Worm (Caenorhabditis elegans): Measurements from ENCODE around the gene F58B4.7.

ce11 chrV:10954832-10955231 is 31.7 kb upstream of the F58B4.7 start, which contains the start of gene F17C11.6:
- TF ChIP-seq unc-39 (tag; optimal IDR thresholded peaks at IDR 0.05) (no peak), ama-1 (optimal IDR thresholded peaks at IDR 0.05) (no peak), egl-27 (tag; optimal IDR thresholded peaks at IDR 0.05) (no peak), hlh-30 (tag; optimal IDR thresholded peaks at IDR 0.05; ENCODE audit: insufficient read depth) (no peak), ztf-11 (tag; optimal IDR thresholded peaks at IDR 0.05) (no peak), snpc-4 (tag; optimal IDR thresholded peaks at IDR 0.05) (no peak), mdl-1 (tag; optimal IDR thresholded peaks at IDR 0.05) (no peak), ceh-28 (tag; optimal IDR thresholded peaks at IDR 0.05) (no peak), spr-1 (tag; optimal IDR thresholded peaks at IDR 0.05) (no peak), lin-38 (GFP tag; IDR thresholded peaks at IDR 0.05) (no peak), ztf-7 (tag; optimal IDR thresholded peaks at IDR 0.05) (no peak)
